Fruit fly (Drosophila melanogaster): ENCODE data around the gene CG11379.

- TF ChIP-seq CG32121 (GFP tag; IDR thresholded peaks at IDR 0.05) (no peak), CG15710 (tag; optimal IDR thresholded peaks at IDR 0.05) (no peak), CG10348 (GFP tag; IDR thresholded peaks at IDR 0.05) (no peak), EcR (GFP tag; optimal IDR thresholded peaks at IDR 0.05) (no peak), CG12605 (GFP tag; IDR thresholded peaks at IDR 0.05) (no peak), rn (GFP tag; IDR thresholded peaks at IDR 0.05) (no peak), CG9948 (tag; optimal IDR thresholded peaks at IDR 0.05) (no peak), D1 (tag; optimal IDR thresholded peaks at IDR 0.05) (no peak)
These were observed 6.4 kb upstream of the CG11379 start for dm6 chrX:1173564-1173963.

All from whole organism, pupa.